Worm (Caenorhabditis elegans): ENCODE measurements around the gene mec-10.

Gene mec-10

DNA sequence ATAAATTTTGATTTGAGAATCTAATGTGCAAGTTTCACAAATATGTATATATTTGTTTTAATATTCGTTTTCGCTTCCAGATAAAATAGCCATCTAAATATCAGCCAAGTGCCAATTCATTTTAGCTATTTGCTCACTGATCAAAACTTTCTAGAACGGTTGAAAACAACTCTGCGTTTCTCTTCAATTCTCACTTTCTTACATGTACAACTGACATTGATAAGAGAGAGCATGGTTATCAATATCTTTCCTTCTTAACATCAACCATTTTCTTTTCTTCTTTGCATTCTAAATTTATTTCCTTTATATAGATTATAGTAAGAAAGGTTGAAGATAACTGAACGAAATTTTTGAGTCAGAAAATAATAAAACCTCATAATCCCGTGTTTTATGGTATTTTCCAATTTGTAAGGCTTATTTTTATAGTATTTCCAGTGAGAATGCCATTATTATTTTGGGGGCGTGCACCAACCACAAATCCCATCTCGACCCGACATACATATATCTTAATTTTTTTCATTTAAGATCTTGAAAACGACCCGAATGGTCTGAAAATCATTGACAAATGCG is 41.7 kb downstream of the mec-10 start, which contains the start of gene F08F1.3:
F08F1.3 (plus strand) TSS at position 520 of the 570 bp plus-strand sequence.
- no peak for TF ChIP-seq pqm-1 (tag; optimal IDR thresholded peaks at IDR 0.05)
- peak; percentile 52 for TF ChIP-seq elt-2 (tag; optimal IDR thresholded peaks at IDR 0.05)

DNA sequence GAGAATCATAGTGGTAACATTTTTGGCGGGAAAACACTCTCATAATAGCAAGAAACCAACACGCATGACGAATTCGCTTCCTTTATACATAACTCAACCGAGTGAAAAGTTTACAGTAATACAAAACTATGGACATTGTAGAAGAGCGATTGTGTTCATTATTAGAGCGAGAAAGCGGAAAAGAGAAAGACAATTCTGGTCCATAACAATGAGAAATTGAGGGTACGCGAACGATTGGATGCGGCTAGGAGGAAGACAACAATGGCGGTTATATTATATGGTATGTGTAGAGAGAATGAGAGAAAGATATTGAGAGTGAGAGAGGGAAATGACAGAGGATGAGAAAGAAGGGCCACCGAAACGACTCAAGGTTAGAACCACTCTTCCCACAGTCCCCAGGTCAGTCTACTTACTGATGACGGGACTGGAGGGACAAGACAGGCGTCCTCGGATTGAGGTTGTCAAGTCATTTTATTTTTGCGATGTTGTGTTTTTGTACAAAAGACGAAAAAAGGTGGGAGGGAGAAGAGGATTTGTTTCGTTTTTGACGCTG is 43.9 kb downstream of the mec-10 start:
- no peak for TF ChIP-seq irx-1 (tag; optimal IDR thresholded peaks at IDR 0.05)
- TF ChIP-seq ztf-11 (tag; optimal IDR thresholded peaks at IDR 0.05) = no peak
- no peak for TF ChIP-seq pax-3 (tag; optimal IDR thresholded peaks at IDR 0.05)
- TF ChIP-seq efl-1 (optimal IDR thresholded peaks at IDR 0.05) = no peak
- no peak for TF ChIP-seq efl-1 (GFP tag; optimal IDR thresholded peaks at IDR 0.05 in 1 of 2)
- TF ChIP-seq lin-14 (GFP tag; optimal IDR thresholded peaks at IDR 0.05) = peak; percentile 48
- no peak for TF ChIP-seq sptf-1 (tag; optimal IDR thresholded peaks at IDR 0.05)
- no peak for TF ChIP-seq ceh-8 (GFP tag; optimal IDR thresholded peaks at IDR 0.05)
- no peak for TF ChIP-seq efl-3 (GFP tag; optimal IDR thresholded peaks at IDR 0.05)
- no peak for TF ChIP-seq nhr-28 (tag; optimal IDR thresholded peaks at IDR 0.05)
- no peak for TF ChIP-seq nhr-84 (tag; optimal IDR thresholded peaks at IDR 0.05)
- no peak for TF ChIP-seq C16A3.4 (tag; optimal IDR thresholded peaks at IDR 0.05)
- peak; percentile 28 for TF ChIP-seq blmp-1 (tag; optimal IDR thresholded peaks at IDR 0.05)
- TF ChIP-seq snu-23 (GFP tag; optimal IDR thresholded peaks at IDR 0.05) = peak; percentile 16
- no peak for TF ChIP-seq elt-2 (tag; optimal IDR thresholded peaks at IDR 0.05)
- TF ChIP-seq C34B4.2 (tag; optimal IDR thresholded peaks at IDR 0.05) = no peak
- no peak for TF ChIP-seq unc-30 (tag; optimal IDR thresholded peaks at IDR 0.05)
- no peak for TF ChIP-seq nhr-90 (tag; optimal IDR thresholded peaks at IDR 0.05; ENCODE audit: poor library complexity)
- TF ChIP-seq nhr-71 (tag; optimal IDR thresholded peaks at IDR 0.05) = peak; percentile 7
- TF ChIP-seq sox-4 (tag; optimal IDR thresholded peaks at IDR 0.05) = no peak
- TF ChIP-seq nhr-85 (tag) = peak; percentile 66
- no peak for TF ChIP-seq unc-98 (GFP tag; IDR thresholded peaks at IDR 0.05)
- TF ChIP-seq zip-4 (GFP tag; optimal IDR thresholded peaks at IDR 0.05) = no peak

DNA sequence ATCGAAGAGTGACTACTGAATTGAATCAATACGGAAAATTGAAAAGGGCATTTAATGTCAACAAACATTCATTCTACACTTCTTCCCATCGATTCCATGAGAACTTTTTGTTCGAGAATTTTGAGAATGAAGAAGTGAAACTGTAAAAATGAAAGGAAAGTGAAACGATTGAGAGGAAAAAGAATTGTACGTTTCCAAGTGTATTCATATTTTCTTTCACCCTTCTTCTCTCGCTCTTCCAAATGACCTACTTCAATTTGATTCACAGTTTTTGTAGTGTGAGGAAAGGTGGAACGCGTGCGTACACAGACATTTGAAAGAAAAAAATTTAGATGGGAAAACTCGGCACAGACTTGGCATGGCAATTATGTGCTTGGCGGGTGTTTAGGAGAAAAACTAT is 45.8 kb downstream of the mec-10 start:
- TF ChIP-seq blmp-1 (tag; optimal IDR thresholded peaks at IDR 0.05) = peak; percentile 77
- TF ChIP-seq nhr-85 (tag) = peak; percentile 42
- no peak for TF ChIP-seq hpl-2 (GFP tag; optimal IDR thresholded peaks at IDR 0.05)

DNA sequence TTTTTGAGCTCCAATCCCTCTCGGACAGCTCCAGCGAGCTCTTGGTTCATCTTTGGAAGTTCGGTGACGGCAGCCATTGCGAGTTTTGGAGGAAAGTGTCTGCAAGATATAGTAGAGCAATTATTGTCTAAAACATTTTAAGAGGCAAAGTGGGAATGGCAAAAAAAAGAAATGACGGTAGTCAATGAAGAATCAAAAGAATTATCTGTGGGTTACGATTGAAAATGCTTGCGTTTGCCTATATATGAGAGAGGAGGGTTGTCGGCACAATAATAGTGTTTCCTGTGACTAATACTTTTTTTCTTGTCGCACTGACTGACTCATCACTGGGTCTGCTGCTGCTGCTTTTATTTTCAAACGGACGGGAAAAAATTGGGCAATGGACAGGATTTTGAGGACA is 46.5 kb downstream of the mec-10 start, which contains the start of gene tth-1:
tth-1 (minus strand) TSS at position 101 of the 400 bp plus-strand sequence.
- TF ChIP-seq C04F5.9 (tag; optimal IDR thresholded peaks at IDR 0.05) (no peak), fkh-4 (tag; optimal IDR thresholded peaks at IDR 0.05; ENCODE audit: borderline replicate concordance) (no peak), swsn-7 (tag; optimal IDR thresholded peaks at IDR 0.05) (no peak), ets-5 (GFP tag; IDR thresholded peaks at IDR 0.05) (no peak), snpc-4 (tag; optimal IDR thresholded peaks at IDR 0.05) (no peak), lin-15B (tag; optimal IDR thresholded peaks at IDR 0.05) (no peak), pax-3 (tag; optimal IDR thresholded peaks at IDR 0.05) (no peak), alr-1 (tag; optimal IDR thresholded peaks at IDR 0.05; ENCODE audit: borderline replicate concordance) (no peak), lin-39 (tag; optimal IDR thresholded peaks at IDR 0.05) (no peak), grh-1 (GFP tag; IDR thresholded peaks at IDR 0.05) (no peak), C16A3.4 (tag; optimal IDR thresholded peaks at IDR 0.05) (no peak)

DNA sequence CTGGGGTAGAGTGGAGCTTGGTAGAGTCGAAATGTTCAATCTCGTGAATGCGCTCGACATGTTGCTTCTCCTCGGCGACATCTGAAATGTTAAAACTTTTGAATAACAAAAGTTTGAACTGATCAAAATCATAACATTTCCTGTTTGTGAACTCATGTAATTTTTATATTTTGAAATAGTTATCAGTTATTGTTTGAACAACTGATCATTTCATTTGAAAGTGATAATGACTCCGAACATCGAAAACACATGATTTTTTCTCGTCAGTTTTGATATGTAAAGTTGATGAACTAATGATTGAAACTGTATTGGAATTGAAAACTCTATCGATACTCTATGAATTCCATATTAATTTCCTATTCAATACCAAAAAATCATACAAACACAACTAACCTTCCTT is 46.9 kb downstream of the mec-10 start:
- TF ChIP-seq lin-13 (GFP tag; optimal IDR thresholded peaks at IDR 0.05) (no peak), elt-2 (tag; optimal IDR thresholded peaks at IDR 0.05) (peak; percentile 8)
